Worm (Caenorhabditis elegans) whole organism, young adult: ENCODE data around the gene F36D3.1.

Experiments
- B0035.1 ChIP-seq: sonication (generic microtip); optimal IDR thresholded peaks from 2 replicates; lab custom pipeline; 2016; ENCODE audit warnings: missing genetic modification characterization, mild to moderate bottlenecking, missing compliant biosample characterization, missing genotype, missing genetic modification reagents
- ceh-79 ChIP-seq: sonication (generic microtip); optimal IDR thresholded peaks from 2 replicates; lab custom pipeline; 2017; ENCODE audit warnings: mild to moderate bottlenecking, missing genetic modification characterization, missing compliant biosample characterization
- hlh-12 ChIP-seq: sonication (generic microtip); optimal IDR thresholded peaks from 2 replicates; lab custom pipeline; 2016; ENCODE audit warnings: missing genetic modification characterization, missing compliant biosample characterization
- pha-4 ChIP-seq: fragments of 150-350 bp; sonication (generic microtip); optimal IDR thresholded peaks from 2 replicates; lab custom pipeline; 2014; ENCODE audit warnings: missing biosample characterization, missing genetic modification reagents, missing genetic modification characterization
- snpc-4 ChIP-seq, 5 experiments: fragments of 150-350 bp in 1 of 5; sonication (generic microtip) in 4 of 5; optimal IDR thresholded peaks; 2 replicates each; lab custom pipeline; 2014 to 2018; ENCODE audit warnings: missing genetic modification characterization in 5 of 5, missing biosample characterization in 3 of 5, antibody characterized with exemption in 2 of 5, mild to moderate bottlenecking in 2 of 5, missing compliant biosample characterization in 2 of 5, missing genotype in 2 of 5, moderate library complexity in 2 of 5, missing genetic modification reagents in 1 of 5
- zfh-2 ChIP-seq: fragments of 200-800 bp; sonication (Bioruptor generic); conservative IDR thresholded peaks from 2 replicates; pipeline ENCODE4 v1.3.6; 2022; ENCODE audit warnings: missing genetic modification reagents, missing genetic modification characterization, missing compliant biosample characterization
- ztf-18 ChIP-seq: sonication (generic microtip); optimal IDR thresholded peaks from 2 replicates; lab custom pipeline; 2016; ENCODE audit warnings: missing genotype, mild to moderate bottlenecking, missing genetic modification characterization, missing compliant biosample characterization
- ztf-22 ChIP-seq: fragments of 200-800 bp; sonication (Bioruptor generic); optimal IDR thresholded peaks from 2 replicates; lab custom pipeline; 2018; ENCODE audit warnings: mild to moderate bottlenecking, missing genetic modification characterization, moderate library complexity, missing compliant biosample characterization

DNA sequence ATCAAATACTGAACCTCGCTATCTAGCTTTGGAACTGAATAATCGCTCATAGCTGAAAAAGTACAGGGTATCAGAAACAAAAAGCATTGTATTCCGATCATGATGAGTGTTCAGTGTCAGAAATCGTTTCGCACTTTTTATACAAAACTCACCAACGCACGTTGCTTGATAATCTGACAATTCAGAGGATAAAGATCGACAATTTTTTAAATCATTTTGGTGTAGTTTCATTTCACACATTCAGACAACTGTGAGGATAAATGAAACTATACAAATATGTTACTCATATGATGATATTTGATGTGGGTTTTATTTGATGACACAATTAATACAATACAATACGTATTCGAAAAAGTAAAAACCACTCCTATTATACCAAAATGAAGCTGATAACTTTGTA lies 16.1 kb upstream of the F36D3.1 start, which contains the start of gene F57E7.2:
- TF ChIP-seq ztf-22 (GFP tag; lab: Kevin White, UChicago) (no peak), snpc-4 (GFP tag; optimal IDR thresholded peaks at IDR 0.05; lab: Kevin White, UChicago) (no peak), snpc-4 (tag; optimal IDR thresholded peaks at IDR 0.05; lab: Kevin White, UChicago) (no peak), ceh-79 (tag; lab: Kevin White, UChicago) (no peak), hlh-12 (tag; lab: Kevin White, UChicago) (no peak), B0035.1 (tag; lab: Kevin White, UChicago) (no peak), zfh-2 (no peak), pha-4 (tag; lab: Kevin White, UChicago) (no peak), ztf-18 (no peak)
